Fruit fly (Drosophila melanogaster) whole organism, pupa: ENCODE results near the gene CG31974.
A peak's percentile ranks its signal among the peaks of the same experiment; 100 is the strongest.

ENCODE experiments used
- CG10348 ChIP-seq: fragments of 200-800 bp; sonication (Bioruptor generic); IDR thresholded peaks from 2 replicates; pipeline ENCODE4 v1.3.6; 2022; ENCODE audit warnings: missing biosample characterization, missing genetic modification characterization
- CG12605 ChIP-seq: fragments of 200-800 bp; sonication (Bioruptor generic); IDR thresholded peaks from 2 replicates; pipeline ENCODE4 v1.3.6; 2022; ENCODE audit warnings: missing biosample characterization, missing genetic modification characterization
- CG13204 ChIP-seq: fragments of 200-800 bp; sonication (Bioruptor generic); optimal IDR thresholded peaks from 2 replicates; lab custom pipeline; 2018; ENCODE audit warnings: missing biosample characterization, mild to moderate bottlenecking, missing genetic modification characterization, moderate library complexity
- CG14655 ChIP-seq: fragments of 200-800 bp; sonication (Bioruptor generic); optimal IDR thresholded peaks from 3 replicates; lab custom pipeline; 2017; ENCODE audit warnings: mild to moderate bottlenecking, missing biosample characterization, missing genetic modification reagents, missing genetic modification characterization
- CG15710 ChIP-seq: fragments of 200-800 bp; sonication (Bioruptor generic); optimal IDR thresholded peaks from 2 replicates; lab custom pipeline; 2018; ENCODE audit warnings: missing biosample characterization, mild to moderate bottlenecking, missing genetic modification characterization, moderate library complexity
- CG17806 ChIP-seq: fragments of 200-800 bp; sonication (Bioruptor generic); optimal IDR thresholded peaks from 2 replicates; lab custom pipeline; 2018; ENCODE audit warnings: missing biosample characterization, mild to moderate bottlenecking, missing genetic modification characterization, moderate library complexity
- CG32121 ChIP-seq: fragments of 200-800 bp; sonication (Bioruptor generic); IDR thresholded peaks from 2 replicates; pipeline ENCODE4 v1.3.6; 2022; ENCODE audit warnings: missing biosample characterization, missing genetic modification characterization
- CG34367 ChIP-seq: fragments of 200-800 bp; sonication (Bioruptor generic); optimal IDR thresholded peaks from 2 replicates; lab custom pipeline; 2018; ENCODE audit warnings: missing biosample characterization, mild to moderate bottlenecking, missing genetic modification characterization
- CG4496 ChIP-seq: fragments of 200-800 bp; sonication (Bioruptor generic); IDR thresholded peaks from 3 replicates; pipeline ENCODE4 v1.3.6; 2022; ENCODE audit warnings: missing biosample characterization, missing genetic modification characterization
- CG8159 ChIP-seq: fragments of 200-800 bp; sonication (Bioruptor generic); optimal IDR thresholded peaks from 3 replicates; lab custom pipeline; 2018; ENCODE audit warnings: missing biosample characterization, mild to moderate bottlenecking, missing genetic modification characterization, moderate library complexity
- CG8301 ChIP-seq: fragments of 200-800 bp; sonication (Bioruptor generic); optimal IDR thresholded peaks from 2 replicates; lab custom pipeline; 2018; ENCODE audit warnings: missing biosample characterization, mild to moderate bottlenecking, missing genetic modification characterization
- CG9948 ChIP-seq: fragments of 200-800 bp; sonication (Bioruptor generic); optimal IDR thresholded peaks from 2 replicates; lab custom pipeline; 2018; ENCODE audit warnings: missing biosample characterization, mild to moderate bottlenecking, missing genetic modification characterization, moderate library complexity
- D1 ChIP-seq: fragments of 200-800 bp; sonication (Bioruptor generic); optimal IDR thresholded peaks from 2 replicates; lab custom pipeline; 2018; ENCODE audit warnings: missing biosample characterization, mild to moderate bottlenecking, missing genetic modification characterization, moderate library complexity
- EcR ChIP-seq: fragments of 200-800 bp; sonication (Bioruptor generic); optimal IDR thresholded peaks from 3 replicates; lab custom pipeline; 2019; ENCODE audit warnings: missing biosample characterization, missing genetic modification characterization, mild to moderate bottlenecking, moderate library complexity, missing genetic modification reagents
- Ets98B ChIP-seq: fragments of 200-800 bp; sonication (Bioruptor generic); IDR thresholded peaks from 2 replicates; pipeline ENCODE4 v1.3.6; 2022; ENCODE audit warnings: missing biosample characterization, missing genetic modification characterization
- Pif1A ChIP-seq: fragments of 200-800 bp; sonication (Bioruptor generic); optimal IDR thresholded peaks from 3 replicates; lab custom pipeline; 2016; ENCODE audit warnings: missing biosample characterization, missing genetic modification characterization
- Pif1B ChIP-seq: fragments of 200-800 bp; sonication (Bioruptor generic); optimal IDR thresholded peaks from 3 replicates; lab custom pipeline; 2016; ENCODE audit warnings: missing biosample characterization, missing genetic modification characterization
- Snoo ChIP-seq: fragments of 200-800 bp; sonication (Bioruptor generic); optimal IDR thresholded peaks from 3 replicates; lab custom pipeline; 2017; ENCODE audit warnings: missing biosample characterization, mild to moderate bottlenecking, missing genetic modification characterization, inconsistent platforms
- fd96Ca ChIP-seq: fragments of 200-800 bp; sonication (Bioruptor generic); IDR thresholded peaks from 3 replicates; pipeline ENCODE4 v1.3.6; 2022; ENCODE audit warnings: missing biosample characterization, missing genetic modification characterization
- gl ChIP-seq: fragments of 200-800 bp; sonication (Bioruptor generic); optimal IDR thresholded peaks from 2 replicates; lab custom pipeline; 2018; ENCODE audit warnings: missing biosample characterization, mild to moderate bottlenecking, missing genetic modification characterization
- rn ChIP-seq: fragments of 200-800 bp; sonication (Bioruptor generic); IDR thresholded peaks from 2 replicates; pipeline ENCODE4 v1.3.6; 2022; ENCODE audit warnings: missing biosample characterization, missing genetic modification characterization

Gene CG31974

dm6 chr2L:170383-170782, 27.5 kb upstream of the CG31974 start:
- TF ChIP-seq Ets98B (GFP tag; lab: Robert Waterston, UW), result no peak

- TF ChIP-seq gl (tag; lab: Kevin White, UChicago), result peak; percentile 77
- peak; percentile 28 for TF ChIP-seq CG17806 (tag; lab: Kevin White, UChicago)
- TF ChIP-seq Snoo (tag; lab: Kevin White, UChicago), result no peak
- TF ChIP-seq CG32121, result no peak
- no peak for TF ChIP-seq D1
- peak; percentile 36; the same call in 1 of the 2 replicates for TF ChIP-seq CG12605 (GFP tag; lab: Robert Waterston, UW)
- no peak for TF ChIP-seq CG10348 (GFP tag; lab: Robert Waterston, UW)
- no peak for TF ChIP-seq CG4496 (GFP tag; lab: Robert Waterston, UW)
- TF ChIP-seq CG8301 (tag; lab: Kevin White, UChicago), result peak; percentile 33
- peak; percentile 5 for TF ChIP-seq CG34367
- TF ChIP-seq Pif1A, result peak; percentile 40
- TF ChIP-seq fd96Ca (GFP tag; lab: Robert Waterston, UW), result no peak
- peak; percentile 69 for TF ChIP-seq CG13204 (GFP tag; lab: Kevin White, UChicago)
- peak; percentile 6 for TF ChIP-seq CG8159 (tag; lab: Kevin White, UChicago)
- no peak for TF ChIP-seq rn (GFP tag; lab: Robert Waterston, UW)
- TF ChIP-seq CG14655 (GFP tag; lab: Kevin White, UChicago), result peak; percentile 42
- no peak for TF ChIP-seq Ets98B (GFP tag; lab: Robert Waterston, UW)
- TF ChIP-seq CG15710 (tag; lab: Kevin White, UChicago), result peak; percentile 33
- TF ChIP-seq Pif1B (GFP tag; lab: Kevin White, UChicago), result no peak
- peak; percentile 61 for TF ChIP-seq EcR (GFP tag; lab: Kevin White, UChicago)
- no peak for TF ChIP-seq CG9948 (tag; lab: Kevin White, UChicago)
Measured at dm6 chr2L:168270-168901, 25.5 kb upstream of the CG31974 start.

- TF ChIP-seq CG8301 (tag; lab: Kevin White, UChicago) (peak; percentile 97), CG10348 (GFP tag; lab: Robert Waterston, UW) (no peak), CG13204 (GFP tag; lab: Kevin White, UChicago) (peak; percentile 97), CG17806 (tag; lab: Kevin White, UChicago) (peak; percentile 90), EcR (GFP tag; lab: Kevin White, UChicago) (peak; percentile 82), Snoo (tag; lab: Kevin White, UChicago) (peak; percentile 72), CG32121 (no peak), D1 (peak; percentile 80), CG14655 (GFP tag; lab: Kevin White, UChicago) (peak; percentile 98), CG15710 (tag; lab: Kevin White, UChicago) (peak; percentile 92), Pif1A (peak; percentile 97), Pif1B (GFP tag; lab: Kevin White, UChicago) (peak; percentile 97), CG12605 (GFP tag; lab: Robert Waterston, UW) (no peak), CG34367 (peak; percentile 95), CG4496 (GFP tag; lab: Robert Waterston, UW) (no peak), CG9948 (tag; lab: Kevin White, UChicago) (peak; percentile 90), gl (tag; lab: Kevin White, UChicago) (peak; percentile 99), CG8159 (tag; lab: Kevin White, UChicago) (peak; percentile 88)
Measured at dm6 chr2L:166115-167069, 23.5 kb upstream of the CG31974 start.

dm6 chr2L:165253-165890, 22.5 kb upstream of the CG31974 start:
- peak; percentile 18 for TF ChIP-seq CG8159 (tag; lab: Kevin White, UChicago)
- peak; percentile 14 for TF ChIP-seq CG14655 (GFP tag; lab: Kevin White, UChicago)
- no peak for TF ChIP-seq CG17806 (tag; lab: Kevin White, UChicago)
- TF ChIP-seq CG10348 (GFP tag; lab: Robert Waterston, UW), result no peak
- peak; percentile 3 for TF ChIP-seq EcR (GFP tag; lab: Kevin White, UChicago)
- peak; percentile 2 for TF ChIP-seq D1
- TF ChIP-seq gl (tag; lab: Kevin White, UChicago), result no peak

dm6 chr2L:163229-163628, 20.3 kb upstream of the CG31974 start:
- TF ChIP-seq EcR (GFP tag; lab: Kevin White, UChicago) (no peak), Pif1B (GFP tag; lab: Kevin White, UChicago) (no peak), CG4496 (GFP tag; lab: Robert Waterston, UW) (no peak), CG32121 (no peak), rn (GFP tag; lab: Robert Waterston, UW) (no peak), CG8159 (tag; lab: Kevin White, UChicago) (no peak), CG12605 (GFP tag; lab: Robert Waterston, UW) (no peak), CG17806 (tag; lab: Kevin White, UChicago) (no peak), CG9948 (tag; lab: Kevin White, UChicago) (no peak), CG14655 (GFP tag; lab: Kevin White, UChicago) (no peak), CG10348 (GFP tag; lab: Robert Waterston, UW) (no peak), Ets98B (GFP tag; lab: Robert Waterston, UW) (no peak), CG34367 (no peak), fd96Ca (GFP tag; lab: Robert Waterston, UW) (no peak), CG13204 (GFP tag; lab: Kevin White, UChicago) (no peak), Snoo (tag; lab: Kevin White, UChicago) (no peak), D1 (no peak)
